Fruit fly (Drosophila melanogaster) whole organism, pupa: Measurements from ENCODE around the gene CG8927.

Experiments
- CG13204 ChIP-seq: fragments of 200-800 bp; sonication (Bioruptor generic); optimal IDR thresholded peaks from 2 replicates; lab custom pipeline; 2018; ENCODE audit warnings: missing biosample characterization, mild to moderate bottlenecking, missing genetic modification characterization, moderate library complexity
- CG14655 ChIP-seq: fragments of 200-800 bp; sonication (Bioruptor generic); optimal IDR thresholded peaks from 3 replicates; lab custom pipeline; 2017; ENCODE audit warnings: mild to moderate bottlenecking, missing biosample characterization, missing genetic modification reagents, missing genetic modification characterization
- CG15710 ChIP-seq: fragments of 200-800 bp; sonication (Bioruptor generic); optimal IDR thresholded peaks from 2 replicates; lab custom pipeline; 2018; ENCODE audit warnings: missing biosample characterization, mild to moderate bottlenecking, missing genetic modification characterization, moderate library complexity
- CG34367 ChIP-seq: fragments of 200-800 bp; sonication (Bioruptor generic); optimal IDR thresholded peaks from 2 replicates; lab custom pipeline; 2018; ENCODE audit warnings: missing biosample characterization, mild to moderate bottlenecking, missing genetic modification characterization
- CG4496 ChIP-seq: fragments of 200-800 bp; sonication (Bioruptor generic); IDR thresholded peaks from 3 replicates; pipeline ENCODE4 v1.3.6; 2022; ENCODE audit warnings: missing biosample characterization, missing genetic modification characterization
- CG8301 ChIP-seq: fragments of 200-800 bp; sonication (Bioruptor generic); optimal IDR thresholded peaks from 2 replicates; lab custom pipeline; 2018; ENCODE audit warnings: missing biosample characterization, mild to moderate bottlenecking, missing genetic modification characterization
- Ets98B ChIP-seq: fragments of 200-800 bp; sonication (Bioruptor generic); IDR thresholded peaks from 2 replicates; pipeline ENCODE4 v1.3.6; 2022; ENCODE audit warnings: missing biosample characterization, missing genetic modification characterization
- Snoo ChIP-seq: fragments of 200-800 bp; sonication (Bioruptor generic); optimal IDR thresholded peaks from 3 replicates; lab custom pipeline; 2017; ENCODE audit warnings: missing biosample characterization, mild to moderate bottlenecking, missing genetic modification characterization, inconsistent platforms
- rn ChIP-seq: fragments of 200-800 bp; sonication (Bioruptor generic); IDR thresholded peaks from 2 replicates; pipeline ENCODE4 v1.3.6; 2022; ENCODE audit warnings: missing biosample characterization, missing genetic modification characterization

DNA sequence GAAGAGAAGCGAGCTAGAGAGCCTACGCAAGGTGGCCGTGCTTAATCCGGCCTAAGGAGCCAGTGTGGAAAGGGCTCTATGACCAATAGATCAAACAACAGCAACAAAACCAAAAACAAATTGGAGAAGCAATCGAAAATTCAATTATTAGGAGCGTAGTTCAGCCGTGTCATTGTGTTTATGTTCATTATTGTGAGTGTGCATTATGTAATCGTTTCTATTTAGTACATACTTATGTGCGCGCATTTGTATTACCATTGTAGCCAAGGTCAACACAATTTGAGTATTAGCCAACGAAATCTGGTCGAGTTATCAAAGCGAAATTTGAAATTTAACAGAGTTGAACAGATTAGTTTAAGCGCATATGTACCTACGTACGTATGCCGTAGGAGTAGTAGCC, 32.1 kb upstream of the CG8927 start:
- TF ChIP-seq CG14655 (GFP tag; lab: Kevin White, UChicago) (no peak), CG34367 (tag; lab: Kevin White, UChicago) (no peak), CG8301 (no peak), Snoo (no peak), Ets98B (GFP tag; lab: Robert Waterston, UW) (no peak), rn (GFP tag; lab: Robert Waterston, UW) (no peak), CG13204 (GFP tag; lab: Kevin White, UChicago) (no peak), CG15710 (no peak), CG4496 (no peak)
